1 fruit fly cellular context compared by ENCODE assay signal in the genomic region with DNA sequence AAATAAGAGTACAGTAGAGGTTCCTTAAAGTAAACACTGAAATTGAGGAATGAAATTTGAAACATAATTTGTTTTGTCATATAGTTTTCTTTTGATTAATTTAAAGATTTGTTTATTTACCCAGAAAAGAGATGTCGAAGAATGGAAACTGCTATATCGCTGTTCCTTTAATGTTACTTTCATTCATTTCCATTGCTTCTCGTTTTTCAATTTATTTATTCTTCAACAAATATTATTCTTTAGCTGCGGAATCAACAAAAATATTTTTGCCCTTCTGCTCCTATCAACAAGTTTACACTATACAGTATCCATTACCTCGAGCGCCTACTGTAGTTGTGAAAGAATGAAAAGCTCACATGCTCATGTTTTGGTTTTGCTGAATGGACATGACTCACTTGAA.
TF ChIP-seq lines count a peak whose summit lies in the region.

No protein-coding gene starts in this region.

TF ChIP-seq in whole organism, embryonic, 481 proteins besides CTCF, POLR2A, EP300 and RAD21 (continued from another document):
- TF ChIP-seq ftz-f1 (GFP tag; optimal IDR thresholded peaks at IDR 0.05; lab: Kevin White, UChicago) (no peak), CG4707 (GFP tag; optimal IDR thresholded peaks at IDR 0.05; lab: Kevin White, UChicago) (no peak), CG3995 (GFP tag; optimal IDR thresholded peaks at IDR 0.05; lab: Kevin White, UChicago) (no peak), CG17359 (tag; optimal IDR thresholded peaks at IDR 0.05; lab: Kevin White, UChicago) (peak; percentile 21), CG32532 (GFP tag; IDR thresholded peaks at IDR 0.05; lab: Robert Waterston, UW) (no peak), CG10209 (GFP tag; optimal IDR thresholded peaks at IDR 0.05; lab: Kevin White, UChicago) (no peak), Rfx (GFP tag; IDR thresholded peaks at IDR 0.05; lab: Robert Waterston, UW) (no peak), CG18262 (tag; optimal IDR thresholded peaks at IDR 0.05; lab: Kevin White, UChicago) (peak; percentile 15), gsb-n (tag; optimal IDR thresholded peaks at IDR 0.05; lab: Kevin White, UChicago) (no peak), Sox100B (GFP tag; optimal IDR thresholded peaks at IDR 0.05; lab: Kevin White, UChicago) (peak; percentile 53), H15 (GFP tag; IDR thresholded peaks at IDR 0.05; lab: Robert Waterston, UW) (no peak), CG14441 (GFP tag; IDR thresholded peaks at IDR 0.05; lab: Robert Waterston, UW) (no peak), CG10366 (GFP tag; IDR thresholded peaks at IDR 0.05; lab: Robert Waterston, UW) (no peak), Taf1 (GFP tag; IDR thresholded peaks at IDR 0.05; lab: Robert Waterston, UW) (no peak), Sin3A (optimal IDR thresholded peaks at IDR 0.05; lab: Kevin White, UChicago) (no peak), ind (GFP tag; optimal IDR thresholded peaks at IDR 0.05; lab: Kevin White, UChicago) (peak; percentile 24), chm (GFP tag; IDR thresholded peaks at IDR 0.05; lab: Robert Waterston, UW) (no peak), CG2678 (tag; optimal IDR thresholded peaks at IDR 0.05; lab: Kevin White, UChicago) (peak; percentile 65), CG7987 (GFP tag; optimal IDR thresholded peaks at IDR 0.05; lab: Kevin White, UChicago) (no peak), pan (optimal IDR thresholded peaks at IDR 0.05; lab: Kevin White, UChicago) (no peak), pan (GFP tag; optimal IDR thresholded peaks at IDR 0.05 in 1 of 2, IDR thresholded peaks at IDR 0.05 in 1 of 2) (peak in 1 of 2 experiments; percentile 36), CG7271 (tag; optimal IDR thresholded peaks at IDR 0.05; lab: Kevin White, UChicago) (no peak), CG17912 (GFP tag; optimal IDR thresholded peaks at IDR 0.05; lab: Kevin White, UChicago) (no peak), Vsx1 (GFP tag; optimal IDR thresholded peaks at IDR 0.05; lab: Kevin White, UChicago) (no peak), CG1832 (GFP tag; optimal IDR thresholded peaks at IDR 0.05; lab: Kevin White, UChicago) (no peak)
